Fruit fly (Drosophila melanogaster) whole organism, wandering third instar larva: ENCODE results near the gene CG3909.
A peak's percentile ranks its signal among the peaks of the same experiment; 100 is the strongest.

ENCODE experiments used
- Abd-B ChIP-seq: fragments of >200 bp; optimal IDR thresholded peaks from 2 replicates; lab custom pipeline; 2017; ENCODE audit warnings: missing biosample characterization, missing genetic modification characterization
- CG32264 ChIP-seq: fragments of 200-800 bp; sonication (Bioruptor generic); optimal IDR thresholded peaks from 2 replicates; lab custom pipeline; 2016; ENCODE audit warnings: missing biosample characterization, missing genetic modification characterization
- CrebA ChIP-seq: fragments of 200-800 bp; sonication (Bioruptor generic); optimal IDR thresholded peaks from 2 replicates; lab custom pipeline; 2016; ENCODE audit warnings: missing biosample characterization, mild to moderate bottlenecking, missing genetic modification characterization, borderline replicate concordance
- Dif ChIP-seq: fragments of 200-275, 200-300 bp; sonication (Bioruptor generic); optimal IDR thresholded peaks from 2 replicates; lab custom pipeline; 2018; ENCODE audit warnings: missing biosample characterization, missing genetic modification characterization; ENCODE audit not compliant: partially characterized antibody
- GATAd ChIP-seq: sonication (Bioruptor generic); optimal IDR thresholded peaks from 2 replicates; lab custom pipeline; 2016; ENCODE audit warnings: missing biosample characterization, missing genetic modification characterization
- HLH106 ChIP-seq: fragments of 200-800 bp; optimal IDR thresholded peaks from 3 replicates; lab custom pipeline; 2019; ENCODE audit warnings: missing biosample characterization, mild to moderate bottlenecking, missing genetic modification characterization, moderate library complexity
- Hr83 ChIP-seq: fragments of 200-300 bp; sonication (Bioruptor generic); optimal IDR thresholded peaks from 2 replicates; lab custom pipeline; 2016; ENCODE audit warnings: missing biosample characterization, mild to moderate bottlenecking, missing genetic modification characterization, moderate library complexity; ENCODE audit not compliant: poor library complexity, severe bottlenecking
- Rel ChIP-seq, 2 experiments: fragments of 200-800 bp; sonication (Bioruptor generic) in 1 of 2; optimal IDR thresholded peaks; 2 replicates in 1 of 2; 3 replicates in 1 of 2; lab custom pipeline; 2016 to 2019; ENCODE audit warnings: mild to moderate bottlenecking in 2 of 2, missing biosample characterization in 2 of 2, missing genetic modification characterization in 2 of 2, moderate library complexity in 1 of 2
- Sp1 ChIP-seq: fragments of 200-800 bp; sonication (Bioruptor generic); optimal IDR thresholded peaks from 3 replicates; lab custom pipeline; 2019; ENCODE audit warnings: missing biosample characterization, mild to moderate bottlenecking, missing genetic modification characterization, moderate library complexity
- Vsx2 ChIP-seq: fragments of 200-300, 225-300 bp; sonication (Bioruptor generic); optimal IDR thresholded peaks from 2 replicates; lab custom pipeline; 2018; ENCODE audit warnings: missing biosample characterization, missing genetic modification characterization; ENCODE audit not compliant: partially characterized antibody
- dl ChIP-seq, 2 experiments: fragments of 175-275, 200-275 bp in 1 of 2; fragments of 200-275 bp in 1 of 2; sonication (Bioruptor generic); optimal IDR thresholded peaks; lab custom pipeline; 2018; ENCODE audit warnings: mild to moderate bottlenecking in 2 of 2, missing biosample characterization in 2 of 2, missing genetic modification characterization in 2 of 2, moderate library complexity in 2 of 2; ENCODE audit not compliant: partially characterized antibody in 2 of 2, insufficient read depth in 1 of 2
- dmrt93B ChIP-seq: fragments of 200-800 bp; sonication (Bioruptor generic); optimal IDR thresholded peaks from 2 replicates; lab custom pipeline; 2018; ENCODE audit warnings: missing biosample characterization, mild to moderate bottlenecking, missing genetic modification characterization
- dsf ChIP-seq: sonication (Bioruptor generic); optimal IDR thresholded peaks from 2 replicates; lab custom pipeline; 2016; ENCODE audit warnings: missing biosample characterization, missing genetic modification characterization, borderline replicate concordance
- ey ChIP-seq: fragments of 200-800 bp; sonication (Bioruptor generic); optimal IDR thresholded peaks from 2 replicates; lab custom pipeline; 2016; ENCODE audit warnings: missing biosample characterization, missing genetic modification characterization
- fru ChIP-seq: fragments of 200-800 bp; sonication (Bioruptor generic); optimal IDR thresholded peaks from 3 replicates; lab custom pipeline; 2016; ENCODE audit warnings: missing biosample characterization, mild to moderate bottlenecking, missing genetic modification characterization
- jim ChIP-seq: fragments of 175-275, 200-325 bp; sonication (Bioruptor generic); optimal IDR thresholded peaks from 2 replicates; lab custom pipeline; 2016; ENCODE audit warnings: missing biosample characterization, mild to moderate bottlenecking, missing genetic modification characterization
- rgr ChIP-seq: fragments of 200-800 bp; sonication (Bioruptor generic); optimal IDR thresholded peaks from 3 replicates; lab custom pipeline; 2016; ENCODE audit warnings: missing biosample characterization, mild to moderate bottlenecking, missing genetic modification characterization
- sv ChIP-seq: fragments of 200-800 bp; sonication (Bioruptor generic); optimal IDR thresholded peaks from 3 replicates; lab custom pipeline; 2016; ENCODE audit warnings: missing biosample characterization, missing genetic modification characterization
- tai ChIP-seq: sonication (Bioruptor generic); optimal IDR thresholded peaks from 2 replicates; lab custom pipeline; 2016; ENCODE audit warnings: missing biosample characterization, missing genetic modification characterization
- usp ChIP-seq: fragments of >200 bp; optimal IDR thresholded peaks from 2 replicates; lab custom pipeline; 2017; ENCODE audit warnings: missing biosample characterization, missing genetic modification characterization
- woc ChIP-seq: sonication (Bioruptor generic); optimal IDR thresholded peaks from 2 replicates; lab custom pipeline; 2016; ENCODE audit warnings: missing biosample characterization, mild to moderate bottlenecking, missing genetic modification characterization

The CG3909 gene

dm6 chr3R:10091513-10091912 lies 48.4 kb downstream of the CG3909 start:
- TF ChIP-seq CrebA (no peak), ey (GFP tag; lab: Kevin White, UChicago) (no peak), sv (no peak), Rel (GFP tag; optimal IDR thresholded peaks at IDR 0.05; lab: Kevin White, UChicago) (no peak), Rel (tag; optimal IDR thresholded peaks at IDR 0.05; lab: Kevin White, UChicago) (no peak), Hr83 (GFP tag; lab: Kevin White, UChicago) (no peak), Sp1 (no peak), jim (GFP tag; lab: Kevin White, UChicago) (no peak), GATAd (GFP tag; lab: Kevin White, UChicago) (no peak), CG32264 (GFP tag; lab: Kevin White, UChicago) (no peak), Vsx2 (GFP tag; lab: Kevin White, UChicago) (no peak), HLH106 (no peak), usp (GFP tag; lab: Kevin White, UChicago) (no peak), tai (GFP tag; lab: Kevin White, UChicago) (no peak), fru (GFP tag; lab: Kevin White, UChicago) (no peak), dl (GFP tag; optimal IDR thresholded peaks at IDR 0.05; lab: Kevin White, UChicago; ENCODE audit: insufficient read depth in 1 of 2, partially characterized antibody in 2 of 2) (no peak), woc (GFP tag; lab: Kevin White, UChicago) (no peak), Abd-B (GFP tag; lab: Kevin White, UChicago) (no peak), dmrt93B (no peak), dsf (GFP tag; lab: Kevin White, UChicago) (no peak), rgr (no peak)
- TF ChIP-seq, all 38 proteins: peak for 0

- no peak for TF ChIP-seq Hr83 (GFP tag; lab: Kevin White, UChicago)
- TF ChIP-seq Dif (GFP tag; lab: Kevin White, UChicago) = peak; percentile 66
- TF ChIP-seq, all 38 proteins: peak for 1
These were observed 50.4 kb downstream of the CG3909 start for dm6 chr3R:10093252-10094030.
